Fruit fly (Drosophila melanogaster): ENCODE measurements around the gene Adh.

dm6 chr2L:14598357-14599057 is 16.8 kb upstream of the Adh start:
- TF ChIP-seq CG34367 (tag; optimal IDR thresholded peaks at IDR 0.05) (peak; percentile 60), EcR (GFP tag; optimal IDR thresholded peaks at IDR 0.05) (peak; percentile 23), gl (tag; optimal IDR thresholded peaks at IDR 0.05) (peak; percentile 34), CG8159 (tag; optimal IDR thresholded peaks at IDR 0.05) (peak; percentile 74), CG14655 (GFP tag; optimal IDR thresholded peaks at IDR 0.05) (peak; percentile 61), D1 (tag; optimal IDR thresholded peaks at IDR 0.05) (peak; percentile 49), Pif1A (GFP tag; optimal IDR thresholded peaks at IDR 0.05) (peak; percentile 71), fd96Ca (GFP tag; IDR thresholded peaks at IDR 0.05) (peak; percentile 61; the same call in 2 of the 3 replicates), CG10348 (GFP tag; IDR thresholded peaks at IDR 0.05) (no peak)

Data from whole organism, pupa.